Worm (Caenorhabditis elegans) whole organism, L4/young adult: ENCODE data around the gene Y47A7.2.

Experiments
- W03F9.2 ChIP-seq: fragments of 150-350 bp; optimal IDR thresholded peaks from 2 replicates; lab custom pipeline; 2014; ENCODE audit warnings: missing biosample characterization, missing genetic modification characterization
- dao-5 ChIP-seq: sonication (generic microtip); optimal IDR thresholded peaks from 2 replicates; lab custom pipeline; 2016; ENCODE audit warnings: missing genotype, missing genetic modification characterization, moderate library complexity, missing compliant biosample characterization
- him-1 ChIP-seq: sonication (generic microtip); optimal IDR thresholded peaks from 2 replicates; lab custom pipeline; 2016; ENCODE audit warnings: missing genotype, missing genetic modification reagents, missing genetic modification characterization, missing compliant biosample characterization

Y47A7.2 gene

ce11 chrV:5198240-5198639, at the start of gene Y47A7.2:
Gene Y47A7.2 (minus strand): TSS chrV:5198340.
- TF ChIP-seq W03F9.2: no peak

- TF ChIP-seq him-1 (tag; lab: Kevin White, UChicago) (no peak), W03F9.2 (no peak), dao-5 (tag; lab: Kevin White, UChicago) (no peak)
These were observed 44.9 kb upstream of the Y47A7.2 start, which contains the start of gene cest-35.1 for ce11 chrV:5243036-5243435. Gene cest-35.1 (minus strand): TSS chrV:5243136.

ce11 chrV:5239903-5240302, 41.8 kb upstream of the Y47A7.2 start, which contains the start of gene B0238.15:
Gene B0238.15 (plus strand): TSS chrV:5240203.
- TF ChIP-seq W03F9.2 (no peak), him-1 (tag; lab: Kevin White, UChicago) (no peak), dao-5 (tag; lab: Kevin White, UChicago) (no peak)

ce11 chrV:5239404-5239803, 41.3 kb upstream of the Y47A7.2 start, which contains the start of gene C52A10.3:
Gene C52A10.3 (minus strand): TSS chrV:5239504.
- TF ChIP-seq him-1 (tag; lab: Kevin White, UChicago): no peak
- TF ChIP-seq dao-5 (tag; lab: Kevin White, UChicago): no peak
- TF ChIP-seq W03F9.2: no peak

- no peak for TF ChIP-seq dao-5 (tag; lab: Kevin White, UChicago)
- no peak for TF ChIP-seq W03F9.2
- no peak for TF ChIP-seq him-1 (tag; lab: Kevin White, UChicago)
These were observed 39.0 kb upstream of the Y47A7.2 start, which contains the start of gene cest-35.2 for ce11 chrV:5237116-5237515. Gene cest-35.2 (minus strand): TSS chrV:5237216.

- TF ChIP-seq W03F9.2 (no peak), dao-5 (tag; lab: Kevin White, UChicago) (no peak), him-1 (tag; lab: Kevin White, UChicago) (no peak)
These were observed 35.6 kb upstream of the Y47A7.2 start, which contains the start of gene cest-32 for ce11 chrV:5233777-5234176. Gene cest-32 (minus strand): TSS chrV:5233891.

ce11 chrV:5228513-5228912, 30.4 kb upstream of the Y47A7.2 start:
- TF ChIP-seq dao-5 (tag; lab: Kevin White, UChicago) (no peak), him-1 (tag; lab: Kevin White, UChicago) (no peak), W03F9.2 (no peak)

ce11 chrV:5225660-5226059, 27.5 kb upstream of the Y47A7.2 start:
- TF ChIP-seq him-1 (tag; lab: Kevin White, UChicago) (no peak), W03F9.2 (no peak), dao-5 (tag; lab: Kevin White, UChicago) (no peak)

- TF ChIP-seq dao-5 (tag; lab: Kevin White, UChicago): no peak
- TF ChIP-seq W03F9.2: no peak
- no peak for TF ChIP-seq him-1 (tag; lab: Kevin White, UChicago)
These were observed 24.9 kb upstream of the Y47A7.2 start, which contains the start of gene Y49G5B.1 for ce11 chrV:5223044-5223443. Gene Y49G5B.1 (plus strand): TSS chrV:5223367.

ce11 chrV:5213674-5214073, 15.5 kb upstream of the Y47A7.2 start:
- TF ChIP-seq dao-5 (tag; lab: Kevin White, UChicago) (no peak), him-1 (tag; lab: Kevin White, UChicago) (no peak), W03F9.2 (no peak)

ce11 chrV:5204127-5204526, 6.0 kb upstream of the Y47A7.2 start, which contains the start of gene ttc-37:
Gene ttc-37 (plus strand): TSS chrV:5204475.
- TF ChIP-seq him-1 (tag; lab: Kevin White, UChicago) (no peak), W03F9.2 (no peak)

ce11 chrV:5203643-5204042, 5.5 kb upstream of the Y47A7.2 start:
- TF ChIP-seq him-1 (tag; lab: Kevin White, UChicago) (no peak), W03F9.2 (no peak), dao-5 (tag; lab: Kevin White, UChicago) (no peak)

ce11 chrV:5201706-5202105, 3.6 kb upstream of the Y47A7.2 start:
- TF ChIP-seq dao-5 (tag; lab: Kevin White, UChicago) (no peak), W03F9.2 (no peak), him-1 (tag; lab: Kevin White, UChicago) (no peak)

ce11 chrV:5200188-5200587, 2.0 kb upstream of the Y47A7.2 start:
- TF ChIP-seq him-1 (tag; lab: Kevin White, UChicago) (no peak), dao-5 (tag; lab: Kevin White, UChicago) (no peak), W03F9.2 (no peak)

ce11 chrV:5194508-5194907, 3.6 kb downstream of the Y47A7.2 start, which contains the start of gene abu-8:
Gene abu-8 (minus strand): TSS chrV:5194608.
- TF ChIP-seq dao-5 (tag; lab: Kevin White, UChicago) (no peak), him-1 (tag; lab: Kevin White, UChicago) (no peak), W03F9.2 (no peak)
